Worm (Caenorhabditis elegans): ENCODE data around the gene ubxn-3.

ce11 chrII:176622-177021 is 43.8 kb downstream of the ubxn-3 start:
- TF ChIP-seq ceh-82 (tag; optimal IDR thresholded peaks at IDR 0.05): no peak
- TF ChIP-seq unc-62 (GFP tag; optimal IDR thresholded peaks at IDR 0.05): no peak
- TF ChIP-seq nhr-11 (tag; optimal IDR thresholded peaks at IDR 0.05): no peak
